Worm (Caenorhabditis elegans) whole organism, late embryonic: ENCODE data around the gene F11G11.14.
"Not testable (repeated sequence)": the region's sequence is repeated elsewhere in the genome, so short reads cannot be mapped to it uniquely, and the experiment has no call there.

ENCODE experiments used
- K02D7.2 ChIP-seq: sonication (generic microtip); optimal IDR thresholded peaks from 2 replicates; lab custom pipeline; 2017; ENCODE audit warnings: mild to moderate bottlenecking, missing genetic modification characterization, missing compliant biosample characterization
- Y22D7AL.16 ChIP-seq: sonication (generic microtip); optimal IDR thresholded peaks from 2 replicates; lab custom pipeline; 2016; ENCODE audit warnings: missing genetic modification characterization, missing compliant biosample characterization
- ahr-1 ChIP-seq: sonication (generic microtip); optimal IDR thresholded peaks from 2 replicates; lab custom pipeline; 2016; ENCODE audit warnings: missing genetic modification characterization, missing compliant biosample characterization
- ama-1 ChIP-seq: fragments of 150-350 bp; optimal IDR thresholded peaks from 2 replicates; lab custom pipeline; 2014
- ceh-18 ChIP-seq: sonication (generic microtip); optimal IDR thresholded peaks from 2 replicates; lab custom pipeline; 2016; ENCODE audit warnings: missing genetic modification characterization, missing compliant biosample characterization
- ceh-45 ChIP-seq: fragments of 200-800 bp; sonication (Bioruptor generic); IDR thresholded peaks from 2 replicates; pipeline ENCODE4 v1.3.6; 2022; ENCODE audit warnings: missing genetic modification reagents, missing genetic modification characterization, missing compliant biosample characterization
- ceh-48 ChIP-seq: sonication (generic microtip); optimal IDR thresholded peaks from 2 replicates; lab custom pipeline; 2016; ENCODE audit warnings: missing genetic modification characterization, inconsistent platforms, missing compliant biosample characterization
- ceh-9 ChIP-seq: sonication (generic microtip); optimal IDR thresholded peaks from 2 replicates; lab custom pipeline; 2016; ENCODE audit warnings: mild to moderate bottlenecking, missing genetic modification characterization, inconsistent platforms, missing compliant biosample characterization
- elt-2 ChIP-seq: sonication (generic microtip); optimal IDR thresholded peaks from 2 replicates; lab custom pipeline; 2016; ENCODE audit warnings: missing genetic modification reagents, missing genetic modification characterization, missing compliant biosample characterization
- fax-1 ChIP-seq: sonication (generic microtip); optimal IDR thresholded peaks from 2 replicates; lab custom pipeline; 2016; ENCODE audit warnings: missing genotype, missing genetic modification characterization, missing compliant biosample characterization
- fkh-6 ChIP-seq: sonication (generic microtip); optimal IDR thresholded peaks from 2 replicates; lab custom pipeline; 2016; ENCODE audit warnings: missing genetic modification characterization, missing compliant biosample characterization
- gmeb-2 ChIP-seq: sonication (generic microtip); optimal IDR thresholded peaks from 2 replicates; lab custom pipeline; 2016; ENCODE audit warnings: missing genetic modification characterization, inconsistent platforms, missing compliant biosample characterization
- hlh-15 ChIP-seq: sonication (generic microtip); optimal IDR thresholded peaks from 2 replicates; lab custom pipeline; 2016; ENCODE audit warnings: missing genetic modification characterization, missing compliant biosample characterization
- lim-6 ChIP-seq: sonication (generic microtip); optimal IDR thresholded peaks from 2 replicates; lab custom pipeline; 2016; ENCODE audit warnings: missing genetic modification characterization, missing compliant biosample characterization
- madf-2 ChIP-seq: sonication (generic microtip); optimal IDR thresholded peaks from 2 replicates; lab custom pipeline; 2017; ENCODE audit warnings: missing genetic modification characterization, missing compliant biosample characterization
- nfya-1 ChIP-seq: sonication (generic microtip); optimal IDR thresholded peaks from 2 replicates; lab custom pipeline; 2017; ENCODE audit warnings: missing genetic modification characterization, mild to moderate bottlenecking, missing compliant biosample characterization, antibody characterized with exemption, moderate library complexity
- npax-4 ChIP-seq: sonication (generic microtip); optimal IDR thresholded peaks from 2 replicates; lab custom pipeline; 2016; ENCODE audit warnings: missing genetic modification characterization, missing compliant biosample characterization
- pha-2 ChIP-seq: sonication (generic microtip); optimal IDR thresholded peaks from 2 replicates; lab custom pipeline; 2017; ENCODE audit warnings: mild to moderate bottlenecking, missing genetic modification characterization, missing compliant biosample characterization
- pha-4 ChIP-seq: fragments of 150-350 bp; optimal IDR thresholded peaks from 2 replicates; lab custom pipeline; 2018; ENCODE audit warnings: missing biosample characterization, missing genetic modification reagents, missing genetic modification characterization
- pqm-1 ChIP-seq: sonication (generic microtip); optimal IDR thresholded peaks from 2 replicates; lab custom pipeline; 2016; ENCODE audit warnings: missing genetic modification characterization, missing compliant biosample characterization
- sox-2 ChIP-seq: fragments of 200-800 bp; sonication (Bioruptor generic); IDR thresholded peaks from 2 replicates; pipeline ENCODE4 v1.3.6; 2022; ENCODE audit warnings: missing genetic modification reagents, missing genetic modification characterization, missing compliant biosample characterization
- syd-9 ChIP-seq: sonication (generic microtip); optimal IDR thresholded peaks from 2 replicates; lab custom pipeline; 2016; ENCODE audit warnings: mild to moderate bottlenecking, missing genetic modification characterization, moderate library complexity, missing compliant biosample characterization
- tbx-7 ChIP-seq: sonication (generic microtip); optimal IDR thresholded peaks from 2 replicates; lab custom pipeline; 2016; ENCODE audit warnings: missing genotype, missing genetic modification characterization, missing compliant biosample characterization
- ttx-3 ChIP-seq: sonication (generic microtip); optimal IDR thresholded peaks from 2 replicates; lab custom pipeline; 2016; ENCODE audit warnings: missing genetic modification reagents, missing genetic modification characterization, missing compliant biosample characterization
- unc-3 ChIP-seq, 2 experiments: fragments of 200-800 bp in 1 of 2; sonication (Bioruptor generic) in 1 of 2; sonication (generic microtip) in 1 of 2; conservative IDR thresholded peaks in 1 of 2; optimal IDR thresholded peaks in 1 of 2; 2 replicates each; pipeline versions ENCODE4 v1.3.6 to Lab custom; 2016 to 2022; ENCODE audit warnings: missing compliant biosample characterization in 2 of 2, missing genetic modification characterization in 2 of 2, missing genetic modification reagents in 1 of 2
- unc-42 ChIP-seq: sonication (generic microtip); optimal IDR thresholded peaks from 2 replicates; lab custom pipeline; 2016; ENCODE audit warnings: missing genotype, missing genetic modification characterization, missing compliant biosample characterization

F11G11.14 gene

DNA sequence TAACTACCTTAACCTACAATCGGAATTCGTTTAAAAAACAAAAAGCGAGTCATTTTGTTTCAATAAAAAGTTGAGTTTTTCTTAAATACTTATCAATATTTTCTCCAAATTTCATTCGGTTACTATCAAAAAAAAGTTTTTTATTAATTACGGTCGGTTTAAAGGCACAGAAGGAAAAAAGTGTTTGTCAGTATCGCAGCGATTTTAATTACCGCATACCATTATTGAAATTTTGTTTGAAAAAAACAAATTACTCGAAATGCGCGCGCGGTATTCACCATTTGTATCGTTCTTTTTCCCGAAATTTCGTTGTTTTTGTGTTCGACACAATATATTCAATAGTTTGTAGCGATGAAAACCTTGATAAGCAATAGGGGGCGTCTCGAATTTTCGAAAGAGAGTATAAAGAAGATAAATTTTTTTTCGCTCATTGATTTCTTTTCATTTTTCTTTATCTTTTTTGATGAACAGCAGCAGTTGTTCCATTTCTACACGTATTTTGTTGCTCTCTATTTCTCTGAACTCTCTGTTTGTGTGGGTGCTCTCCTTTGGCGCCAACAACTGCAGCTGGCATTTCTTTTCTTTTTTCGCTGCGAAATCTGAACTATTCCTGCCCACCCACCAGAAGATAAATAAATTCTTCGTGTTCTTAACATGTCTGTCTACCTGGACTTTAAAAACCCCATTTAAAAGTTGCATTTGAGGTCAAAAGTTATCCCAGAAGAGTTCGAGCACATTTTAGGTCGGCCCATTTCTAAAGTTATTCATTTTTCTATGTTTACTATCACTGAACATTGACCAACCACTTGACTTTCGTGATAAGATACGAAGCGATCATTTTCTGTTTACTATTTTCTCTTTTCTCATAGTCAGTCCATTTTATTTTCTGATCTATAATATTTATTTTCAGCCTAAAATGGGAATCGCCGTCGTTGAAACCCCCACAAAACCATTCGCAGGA is 25.3 kb downstream of the F11G11.14 start, which contains the start of gene pgm-1:
TSS of gene pgm-1 (plus strand) at position 911 of the 961 bp plus-strand sequence.
- TF ChIP-seq ceh-18 (tag; lab: Kevin White, UChicago) (peak; percentile 50), elt-2 (tag; lab: Kevin White, UChicago) (peak; percentile 45), sox-2 (GFP tag; lab: Robert Waterston, UW) (no peak)
- TF ChIP-seq, all 69 proteins: peak for 2

DNA sequence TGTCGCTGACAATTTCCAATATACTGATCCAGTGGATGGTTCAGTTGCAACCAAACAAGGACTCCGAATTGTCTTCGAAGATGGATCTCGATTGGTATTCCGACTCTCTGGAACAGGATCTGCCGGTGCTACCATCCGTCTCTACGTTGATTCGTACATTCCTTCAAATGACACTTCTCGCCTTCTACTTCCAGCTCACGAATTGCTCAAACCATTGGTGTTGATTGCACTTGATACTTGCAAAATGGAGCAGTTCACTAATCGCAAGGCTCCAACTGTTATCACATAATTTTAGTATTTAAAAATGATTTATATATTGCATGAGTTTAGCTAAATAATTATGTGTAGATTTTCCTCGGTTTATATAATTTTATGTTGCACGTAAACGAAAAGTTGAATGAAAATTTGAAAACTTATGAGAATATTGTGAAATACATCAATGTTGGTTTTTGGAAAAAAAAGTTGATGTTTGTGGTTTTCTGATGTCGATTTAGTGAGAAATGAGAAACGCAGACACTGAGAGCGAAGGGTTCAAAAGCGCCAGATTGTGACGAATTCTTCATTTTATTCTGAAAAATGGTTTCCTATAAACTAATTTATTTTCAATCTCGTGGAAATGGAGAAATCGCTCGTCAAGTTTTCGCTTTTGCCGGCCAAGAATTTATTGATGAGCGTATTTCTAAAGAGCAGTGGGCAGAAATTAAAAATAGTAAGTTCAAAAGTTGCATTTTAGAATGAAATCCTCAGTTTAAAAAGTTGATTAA is 27.7 kb downstream of the F11G11.14 start, which contains the start of gene gst-9:
TSS of gene gst-9 (plus strand) at position 574 of the 764 bp plus-strand sequence.
- TF ChIP-seq fax-1 (tag; lab: Kevin White, UChicago) (no peak), hlh-15 (no peak), fkh-6 (tag; lab: Kevin White, UChicago) (no peak), nfya-1 (tag; lab: Kevin White, UChicago) (no peak), Y22D7AL.16 (tag; lab: Kevin White, UChicago) (no peak), madf-2 (tag; lab: Kevin White, UChicago) (no peak), ttx-3 (no peak), npax-4 (tag; lab: Kevin White, UChicago) (no peak)
- TF ChIP-seq, all 69 proteins: peak for 0

DNA sequence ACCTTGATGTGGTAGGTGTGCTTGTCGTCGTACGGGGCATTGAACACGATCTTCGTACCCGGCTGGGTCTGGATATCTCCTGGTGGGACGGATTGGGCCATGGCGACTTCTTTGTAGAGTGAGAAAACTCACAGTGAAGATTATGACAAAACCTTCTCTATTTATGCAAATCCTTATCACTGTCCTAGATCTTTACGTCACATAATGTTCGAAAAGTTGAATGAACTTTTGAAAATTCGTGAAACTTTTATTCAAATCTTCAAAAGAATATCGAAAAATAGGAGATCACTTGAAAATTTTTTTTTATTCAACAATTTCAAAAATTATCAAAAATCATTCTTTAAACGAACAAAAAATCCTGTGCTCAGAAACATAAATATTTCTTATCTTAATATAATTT is 29.1 kb downstream of the F11G11.14 start, which contains the start of gene msp-33:
TSS of gene msp-33 (minus strand) at position 101 of the 400 bp plus-strand sequence.
- TF ChIP-seq npax-4 (tag; lab: Kevin White, UChicago) (no peak), ceh-45 (GFP tag; lab: Robert Waterston, UW) (no peak), unc-3 (GFP tag; conservative IDR thresholded peaks at IDR 0.05; lab: Robert Waterston, UW) (no peak), unc-3 (tag; optimal IDR thresholded peaks at IDR 0.05; lab: Kevin White, UChicago) (no peak), ama-1 (lab: Kevin White, UChicago) (no peak), syd-9 (no peak), pha-4 (no peak), pqm-1 (tag; lab: Kevin White, UChicago) (no peak), fkh-6 (tag; lab: Kevin White, UChicago) (no peak)

DNA sequence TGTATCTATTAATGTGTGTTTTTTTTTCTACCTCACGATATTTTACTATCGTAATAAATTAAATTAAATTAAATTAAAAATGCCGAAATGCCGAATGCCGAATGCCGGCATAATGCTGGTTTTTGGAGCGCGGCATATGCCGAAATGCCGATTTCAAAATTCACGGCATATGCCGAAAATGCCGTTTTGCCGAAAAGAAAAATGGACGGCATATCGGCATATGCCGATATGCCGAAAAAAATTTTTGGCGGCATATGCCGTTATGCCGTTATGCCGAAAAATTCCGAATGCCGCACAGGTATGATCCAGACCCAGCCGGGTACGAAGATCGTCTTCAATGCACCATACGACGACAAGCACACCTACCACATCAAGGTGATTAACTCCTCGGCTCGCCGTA is 35.0 kb downstream of the F11G11.14 start, which contains the start of gene msp-32:
TSS of gene msp-32 (plus strand) at position 301 of the 400 bp plus-strand sequence.
- not testable (repeated sequence) for TF ChIP-seq pha-2; ahr-1 (tag; lab: Kevin White, UChicago); gmeb-2
- TF ChIP-seq, all 69 proteins: peak for 0; not testable (repeated sequence) for 69

DNA sequence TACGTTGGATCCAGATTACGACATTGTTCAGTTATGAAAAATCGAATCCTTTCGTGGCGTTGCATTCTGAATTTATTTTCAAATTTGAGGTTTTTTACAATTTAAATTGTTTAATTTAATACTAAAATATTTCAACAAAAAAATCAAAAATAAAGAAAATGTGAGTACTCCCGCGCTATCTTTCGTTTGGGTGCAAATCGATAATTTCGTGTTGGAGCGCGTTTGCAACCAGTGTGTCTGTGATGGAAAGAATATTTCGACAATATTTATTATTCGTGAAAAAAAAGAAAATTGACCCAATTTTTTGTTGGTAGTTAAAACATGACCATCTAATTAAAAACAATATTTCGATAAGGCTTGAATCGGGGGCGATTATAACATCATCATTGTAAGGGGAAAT is 38.6 kb downstream of the F11G11.14 start, which contains the start of gene R05F9.9:
TSS of gene R05F9.9 (minus strand) at position 66 of the 400 bp plus-strand sequence.
- TF ChIP-seq tbx-7 (tag; lab: Kevin White, UChicago) (no peak), lim-6 (tag; lab: Kevin White, UChicago) (no peak), ceh-48 (tag; lab: Kevin White, UChicago) (peak; percentile 79), ceh-9 (no peak), nfya-1 (tag; lab: Kevin White, UChicago) (no peak), unc-3 (GFP tag; conservative IDR thresholded peaks at IDR 0.05; lab: Robert Waterston, UW) (no peak), unc-3 (tag; optimal IDR thresholded peaks at IDR 0.05; lab: Kevin White, UChicago) (no peak), elt-2 (tag; lab: Kevin White, UChicago) (peak; percentile 35)

DNA sequence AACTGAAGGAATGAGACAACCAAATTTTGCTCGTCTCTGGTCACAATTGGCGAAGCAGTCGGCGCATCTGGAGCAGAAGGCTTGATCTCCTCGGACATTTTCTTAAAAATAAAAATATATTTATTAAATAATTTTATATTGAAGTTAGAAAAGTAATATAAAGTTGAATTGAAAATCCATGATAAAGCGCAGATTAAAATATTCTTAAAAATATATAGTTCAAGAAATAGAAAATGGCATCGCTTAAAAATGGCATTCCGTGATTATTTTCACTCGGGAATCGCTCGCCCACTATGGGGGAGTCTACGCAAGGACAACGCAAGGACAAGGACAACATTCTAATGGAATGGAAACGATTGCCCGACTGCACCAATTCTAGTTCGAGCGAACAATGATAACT is 40.2 kb downstream of the F11G11.14 start, which contains the start of gene sgt-1:
TSS of gene sgt-1 (minus strand) at position 101 of the 400 bp plus-strand sequence.
- TF ChIP-seq unc-42 (tag; lab: Kevin White, UChicago); K02D7.2; pha-4: not testable (repeated sequence)
